Fruit fly (Drosophila melanogaster): ENCODE results near the gene Unc50.

Gene Unc50

dm6 chr3R:8676560-8677000, at the start of gene Unc50, which contains the start of the genes CG11755 and CG8043:
Gene Unc50 (minus strand): TSS chr3R:8676613.
Gene CG11755 (plus strand): TSS chr3R:8676915.
Gene CG8043 (plus strand): TSS chr3R:8676915.
- TF ChIP-seq CG14655 (GFP tag; optimal IDR thresholded peaks at IDR 0.05) (no peak), CG9948 (tag; optimal IDR thresholded peaks at IDR 0.05) (peak; percentile 67), CG12605 (GFP tag; IDR thresholded peaks at IDR 0.05) (no peak), CG8301 (tag; optimal IDR thresholded peaks at IDR 0.05) (no peak), CG10348 (GFP tag; IDR thresholded peaks at IDR 0.05) (peak; percentile 27; the same call in 1 of the 2 replicates), D1 (tag; optimal IDR thresholded peaks at IDR 0.05) (no peak), CG4496 (GFP tag; IDR thresholded peaks at IDR 0.05) (no peak), fd96Ca (GFP tag; IDR thresholded peaks at IDR 0.05) (peak; percentile 73), Snoo (tag; optimal IDR thresholded peaks at IDR 0.05) (peak; percentile 59), Pif1B (GFP tag; optimal IDR thresholded peaks at IDR 0.05) (peak; percentile 62), Pif1A (GFP tag; optimal IDR thresholded peaks at IDR 0.05) (no peak), CG34367 (tag; optimal IDR thresholded peaks at IDR 0.05) (peak; percentile 56), gl (tag; optimal IDR thresholded peaks at IDR 0.05) (no peak), CG8159 (tag; optimal IDR thresholded peaks at IDR 0.05) (peak; percentile 75), CG15710 (tag; optimal IDR thresholded peaks at IDR 0.05) (peak; percentile 66), EcR (GFP tag; optimal IDR thresholded peaks at IDR 0.05) (no peak), CG17806 (tag; optimal IDR thresholded peaks at IDR 0.05) (no peak), CG32121 (GFP tag; IDR thresholded peaks at IDR 0.05) (0 out of 2 replicates have a peak, but pooled peaks have one; percentile 50), CG13204 (GFP tag; optimal IDR thresholded peaks at IDR 0.05) (no peak), Ets98B (GFP tag; IDR thresholded peaks at IDR 0.05) (peak; percentile 51), rn (GFP tag; IDR thresholded peaks at IDR 0.05) (peak; percentile 34; the same call in 1 of the 2 replicates)

- TF ChIP-seq CG15710 (tag; optimal IDR thresholded peaks at IDR 0.05), result no peak
- no peak for TF ChIP-seq CG14655 (GFP tag; optimal IDR thresholded peaks at IDR 0.05)
These were observed 48.8 kb upstream of the Unc50 start, which contains the start of gene ouib for dm6 chr3R:8725179-8725578. Gene ouib (plus strand): TSS chr3R:8725479.

dm6 chr3R:8722962-8723548, 46.6 kb upstream of the Unc50 start, which contains the start of gene nom:
Gene nom (plus strand): TSS chr3R:8723174.
- TF ChIP-seq CG12605 (GFP tag; IDR thresholded peaks at IDR 0.05) (no peak), CG15710 (tag; optimal IDR thresholded peaks at IDR 0.05) (no peak), D1 (tag; optimal IDR thresholded peaks at IDR 0.05) (no peak), CG9948 (tag; optimal IDR thresholded peaks at IDR 0.05) (no peak)

- TF ChIP-seq CG10348 (GFP tag; IDR thresholded peaks at IDR 0.05) (no peak), EcR (GFP tag; optimal IDR thresholded peaks at IDR 0.05) (no peak), CG17806 (tag; optimal IDR thresholded peaks at IDR 0.05) (no peak), CG12605 (GFP tag; IDR thresholded peaks at IDR 0.05) (no peak), CG13204 (GFP tag; optimal IDR thresholded peaks at IDR 0.05) (no peak), fd96Ca (GFP tag; IDR thresholded peaks at IDR 0.05) (no peak), CG8301 (tag; optimal IDR thresholded peaks at IDR 0.05) (no peak), Pif1B (GFP tag; optimal IDR thresholded peaks at IDR 0.05) (no peak), CG4496 (GFP tag; IDR thresholded peaks at IDR 0.05) (no peak), CG15710 (tag; optimal IDR thresholded peaks at IDR 0.05) (no peak)
These were observed 44.7 kb upstream of the Unc50 start, which contains the start of gene CG8136 for dm6 chr3R:8721071-8721470. Gene CG8136 (plus strand): TSS chr3R:8721371.

- TF ChIP-seq CG17806 (tag; optimal IDR thresholded peaks at IDR 0.05), result no peak
- TF ChIP-seq CG4496 (GFP tag; IDR thresholded peaks at IDR 0.05), result 0 out of 3 replicates have a peak, but pooled peaks have one; percentile 29
- no peak for TF ChIP-seq CG15710 (tag; optimal IDR thresholded peaks at IDR 0.05)
- no peak for TF ChIP-seq Snoo (tag; optimal IDR thresholded peaks at IDR 0.05)
These were observed 42.5 kb upstream of the Unc50 start, which contains the start of gene CG11760 for dm6 chr3R:8718898-8719297. Gene CG11760 (plus strand): TSS chr3R:8719198.

- TF ChIP-seq rn (GFP tag; IDR thresholded peaks at IDR 0.05) (no peak), CG8301 (tag; optimal IDR thresholded peaks at IDR 0.05) (no peak), CG13204 (GFP tag; optimal IDR thresholded peaks at IDR 0.05) (no peak), Snoo (tag; optimal IDR thresholded peaks at IDR 0.05) (no peak), CG10348 (GFP tag; IDR thresholded peaks at IDR 0.05) (no peak), CG9948 (tag; optimal IDR thresholded peaks at IDR 0.05) (no peak), CG12605 (GFP tag; IDR thresholded peaks at IDR 0.05) (no peak), Pif1B (GFP tag; optimal IDR thresholded peaks at IDR 0.05) (no peak), gl (tag; optimal IDR thresholded peaks at IDR 0.05) (no peak), CG17806 (tag; optimal IDR thresholded peaks at IDR 0.05) (no peak)
These were observed 41.9 kb upstream of the Unc50 start, which contains the start of gene Cks85A for dm6 chr3R:8718356-8718755. Gene Cks85A (minus strand): TSS chr3R:8718456.

- peak; percentile 11 for TF ChIP-seq CG8301 (tag; optimal IDR thresholded peaks at IDR 0.05)
- TF ChIP-seq CG17806 (tag; optimal IDR thresholded peaks at IDR 0.05), result peak; percentile 19
- TF ChIP-seq CG9948 (tag; optimal IDR thresholded peaks at IDR 0.05), result peak; percentile 30
- peak; percentile 4 for TF ChIP-seq CG15710 (tag; optimal IDR thresholded peaks at IDR 0.05)
- TF ChIP-seq CG12605 (GFP tag; IDR thresholded peaks at IDR 0.05), result no peak
These were observed 40.1 kb upstream of the Unc50 start for dm6 chr3R:8716551-8716879.

Data from whole organism, pupa.